Fruit fly (Drosophila melanogaster) whole organism, embryonic: Measurements from ENCODE around the gene CG9747.

Experiments
- ATbp ChIP-seq: fragments of 200-800 bp; sonication (Bioruptor generic); optimal IDR thresholded peaks from 2 replicates; lab custom pipeline; 2017; ENCODE audit warnings: missing biosample characterization, mild to moderate bottlenecking, missing genetic modification characterization, missing genetic modification reagents
- Awh ChIP-seq: fragments of 200-800 bp; sonication (Bioruptor generic); IDR thresholded peaks from 2 replicates; pipeline ENCODE4, ENCODE4 v1.3.6; 2022; ENCODE audit warnings: missing biosample characterization, missing genetic modification characterization
- CG12071 ChIP-seq: fragments of 200-800 bp; sonication (Bioruptor generic); optimal IDR thresholded peaks from 3 replicates; lab custom pipeline; 2018; ENCODE audit warnings: missing biosample characterization, mild to moderate bottlenecking, missing genetic modification characterization
- CG12769 ChIP-seq: fragments of 200-800 bp; sonication (Bioruptor generic); optimal IDR thresholded peaks from 2 replicates; lab custom pipeline; 2019; ENCODE audit warnings: missing biosample characterization, mild to moderate bottlenecking, missing genetic modification characterization, moderate library complexity
- CG13424 ChIP-seq: fragments of 200-800 bp; sonication (Bioruptor generic); optimal IDR thresholded peaks from 2 replicates; lab custom pipeline; 2019; ENCODE audit warnings: missing biosample characterization, mild to moderate bottlenecking, missing genetic modification characterization, moderate library complexity
- CG13894 ChIP-seq: fragments of 200-800 bp; sonication (Bioruptor generic); optimal IDR thresholded peaks from 3 replicates; lab custom pipeline; 2018; ENCODE audit warnings: missing biosample characterization, mild to moderate bottlenecking, missing genetic modification characterization, moderate library complexity
- CG14014 ChIP-seq: fragments of 200-800 bp; sonication (Bioruptor generic); IDR thresholded peaks from 2 replicates; pipeline ENCODE4 v1.3.6; 2022; ENCODE audit warnings: missing biosample characterization, missing genetic modification characterization
- CG15269 ChIP-seq: fragments of 200-800 bp; sonication (Bioruptor generic); optimal IDR thresholded peaks from 2 replicates; lab custom pipeline; 2018; ENCODE audit warnings: missing biosample characterization, mild to moderate bottlenecking, missing genetic modification characterization, moderate library complexity
- CG17829 ChIP-seq: fragments of 200-800 bp; optimal IDR thresholded peaks from 2 replicates; lab custom pipeline; 2019; ENCODE audit warnings: missing biosample characterization, mild to moderate bottlenecking, missing genetic modification characterization, moderate library complexity
- CG1792 ChIP-seq: fragments of 200-800 bp; sonication (Bioruptor generic); optimal IDR thresholded peaks from 2 replicates; lab custom pipeline; 2016; ENCODE audit warnings: missing biosample characterization, missing genetic modification characterization
- CG2120 ChIP-seq: fragments of 200-800 bp; sonication (Bioruptor generic); optimal IDR thresholded peaks from 3 replicates; lab custom pipeline; 2016; ENCODE audit warnings: missing biosample characterization, missing genetic modification characterization
- CG30403 ChIP-seq: fragments of 200-800 bp; sonication (Bioruptor generic); optimal IDR thresholded peaks from 3 replicates; lab custom pipeline; 2016; ENCODE audit warnings: missing biosample characterization, missing genetic modification characterization
- CG31441 ChIP-seq: fragments of 200-800 bp; sonication (Bioruptor generic); IDR thresholded peaks from 2 replicates; pipeline ENCODE4 v1.3.6; 2022; ENCODE audit warnings: missing biosample characterization, missing genetic modification characterization
- CG3726 ChIP-seq: fragments of 200-800 bp; sonication (Bioruptor generic); IDR thresholded peaks from 3 replicates; pipeline ENCODE4, ENCODE4 v1.3.6; 2022; ENCODE audit warnings: missing biosample characterization, missing genetic modification characterization
- CG4404 ChIP-seq: fragments of 200-800 bp; sonication (Bioruptor generic); IDR thresholded peaks from 2 replicates; pipeline ENCODE4 v1.3.6; 2022; ENCODE audit warnings: missing biosample characterization, missing genetic modification characterization
- CG4424 ChIP-seq: fragments of 200-800 bp; sonication (Bioruptor generic); optimal IDR thresholded peaks from 3 replicates; lab custom pipeline; 2016; ENCODE audit warnings: missing biosample characterization, missing genetic modification characterization
- CG8359 ChIP-seq: fragments of 200-800 bp; sonication (Bioruptor generic); optimal IDR thresholded peaks from 2 replicates; lab custom pipeline; 2017; ENCODE audit warnings: missing biosample characterization, mild to moderate bottlenecking, missing genetic modification characterization, borderline replicate concordance
- CG8924 ChIP-seq: fragments of 200-800 bp; optimal IDR thresholded peaks from 3 replicates; lab custom pipeline; 2019; ENCODE audit warnings: missing biosample characterization, mild to moderate bottlenecking, missing genetic modification characterization, moderate library complexity
- D19A ChIP-seq: fragments of 200-800 bp; optimal IDR thresholded peaks from 3 replicates; lab custom pipeline; 2019; ENCODE audit warnings: missing biosample characterization, mild to moderate bottlenecking, missing genetic modification characterization, moderate library complexity
- Deaf1 ChIP-seq: fragments of 200-800 bp; optimal IDR thresholded peaks from 3 replicates; lab custom pipeline; 2019; ENCODE audit warnings: missing biosample characterization, mild to moderate bottlenecking, missing genetic modification characterization, moderate library complexity
- E2f2 ChIP-seq: fragments of 200-800 bp; sonication (Bioruptor generic); IDR thresholded peaks from 2 replicates; pipeline ENCODE4 v1.3.6; 2022; ENCODE audit warnings: missing biosample characterization, missing genetic modification characterization
- Ets97D ChIP-seq: fragments of 200-800 bp; sonication (Bioruptor generic); optimal IDR thresholded peaks from 3 replicates; lab custom pipeline; 2016; ENCODE audit warnings: missing biosample characterization, missing genetic modification characterization
- Hr39 ChIP-seq: fragments of >200 bp; optimal IDR thresholded peaks from 2 replicates; lab custom pipeline; 2017
- Hr78 ChIP-seq, 2 experiments: fragments of 200-800 bp in 1 of 2; fragments of >200 bp in 1 of 2; sonication (Bioruptor generic) in 1 of 2; optimal IDR thresholded peaks; 2 replicates each; lab custom pipeline; 2017 to 2019; ENCODE audit warnings: missing biosample characterization in 2 of 2, missing genetic modification characterization in 2 of 2, mild to moderate bottlenecking in 1 of 2, moderate library complexity in 1 of 2
- NC2α ChIP-seq: fragments of 200-800 bp; sonication (Bioruptor generic); optimal IDR thresholded peaks from 2 replicates; lab custom pipeline; 2016; ENCODE audit warnings: missing biosample characterization, missing genetic modification characterization
- Pdp1 ChIP-seq, 2 experiments: fragments of 200-800 bp; sonication (Bioruptor generic); optimal IDR thresholded peaks; 3 replicates each; lab custom pipeline; 2016; ENCODE audit warnings: missing biosample characterization in 2 of 2, missing genetic modification characterization in 2 of 2, mild to moderate bottlenecking in 1 of 2, moderate library complexity in 1 of 2
- Rfx ChIP-seq: fragments of 200-800 bp; sonication (Bioruptor generic); IDR thresholded peaks from 2 replicates; pipeline ENCODE4 v1.3.6; 2022; ENCODE audit warnings: missing biosample characterization, missing genetic modification characterization
- bab2 ChIP-seq: fragments of 200-800 bp; sonication (Bioruptor generic); optimal IDR thresholded peaks from 2 replicates; lab custom pipeline; 2016; ENCODE audit warnings: missing biosample characterization, missing genetic modification characterization
- chm ChIP-seq: fragments of 200-800 bp; sonication (Bioruptor generic); IDR thresholded peaks from 2 replicates; pipeline ENCODE4 v1.3.6; 2022; ENCODE audit warnings: missing biosample characterization, missing genetic modification characterization
- dm ChIP-seq: fragments of 200-800 bp; sonication (Bioruptor generic); optimal IDR thresholded peaks from 3 replicates; lab custom pipeline; 2016; ENCODE audit warnings: missing biosample characterization, missing genetic modification characterization
- dpn ChIP-seq, 2 experiments: fragments of 200-800 bp; sonication (Bioruptor generic); optimal IDR thresholded peaks; 3 replicates each; lab custom pipeline; 2016; ENCODE audit warnings: missing biosample characterization in 2 of 2, missing genetic modification characterization in 2 of 2
- dysf ChIP-seq: fragments of 200-800 bp; sonication (Bioruptor generic); IDR thresholded peaks from 3 replicates; pipeline ENCODE4 v1.3.6; 2022; ENCODE audit warnings: missing biosample characterization, missing genetic modification characterization
- fd64A ChIP-seq: fragments of 200-800 bp; sonication (Bioruptor generic); optimal IDR thresholded peaks from 3 replicates; lab custom pipeline; 2018; ENCODE audit warnings: missing biosample characterization, mild to moderate bottlenecking, missing genetic modification characterization
- pzg ChIP-seq: fragments of 200-800 bp; sonication (Bioruptor generic); optimal IDR thresholded peaks from 3 replicates; lab custom pipeline; 2018; ENCODE audit warnings: missing biosample characterization, mild to moderate bottlenecking, missing genetic modification characterization, moderate library complexity
- ro ChIP-seq: fragments of 200-800 bp; sonication (Bioruptor generic); IDR thresholded peaks from 2 replicates; pipeline ENCODE4 v1.3.6; 2022; ENCODE audit warnings: missing biosample characterization, missing genetic modification characterization
- ssp ChIP-seq: fragments of 200-800 bp; sonication (Bioruptor generic); IDR thresholded peaks from 2 replicates; pipeline ENCODE4 v1.3.6; 2022; ENCODE audit warnings: missing biosample characterization, missing genetic modification characterization
- sug ChIP-seq: fragments of 200-800 bp; optimal IDR thresholded peaks from 2 replicates; lab custom pipeline; 2019; ENCODE audit warnings: missing biosample characterization, mild to moderate bottlenecking, missing genetic modification characterization, moderate library complexity
- tna ChIP-seq: fragments of 200-800 bp; sonication (Bioruptor generic); IDR thresholded peaks from 2 replicates; pipeline ENCODE4 v1.3.6; 2022; ENCODE audit warnings: missing biosample characterization, missing genetic modification characterization; ENCODE audit not compliant: partially characterized antibody
- vvl ChIP-seq: fragments of 200-800 bp; sonication (Bioruptor generic); IDR thresholded peaks from 2 replicates; pipeline ENCODE4 v1.3.6; 2022; ENCODE audit warnings: missing biosample characterization, missing genetic modification characterization
- zfh2 ChIP-seq: fragments of 200-800 bp; sonication (Bioruptor generic); optimal IDR thresholded peaks from 2 replicates; lab custom pipeline; 2016; ENCODE audit warnings: missing biosample characterization, missing genetic modification characterization

The CG9747 gene

dm6 chr3R:30198793-30199192 is 7.7 kb upstream of the CG9747 start (continued):
- TF ChIP-seq zfh2 (GFP tag; lab: Kevin White, UChicago) (no peak), CG30403 (GFP tag; lab: Kevin White, UChicago) (no peak), CG4424 (GFP tag; lab: Kevin White, UChicago) (no peak), Ets97D (GFP tag; lab: Kevin White, UChicago) (no peak), dpn (GFP tag; optimal IDR thresholded peaks at IDR 0.05; lab: Kevin White, UChicago) (no peak), chm (no peak), E2f2 (GFP tag; lab: Robert Waterston, UW) (0 out of 2 replicates have a peak, but pooled peaks have one; percentile 14), D19A (tag; lab: Kevin White, UChicago) (no peak), CG14014 (GFP tag; lab: Robert Waterston, UW) (peak; percentile 33; the same call in 1 of the 2 replicates), CG15269 (tag; lab: Kevin White, UChicago) (peak; percentile 12), CG13894 (tag; lab: Kevin White, UChicago) (peak; percentile 65), fd64A (no peak), CG17829 (tag; lab: Kevin White, UChicago) (no peak), NC2α (GFP tag; lab: Kevin White, UChicago) (no peak), vvl (no peak), pzg (GFP tag; lab: Kevin White, UChicago) (no peak), dysf (GFP tag; lab: Robert Waterston, UW) (peak; percentile 12; the same call in 1 of the 3 replicates), CG12071 (GFP tag; lab: Kevin White, UChicago) (peak; percentile 43), CG1792 (GFP tag; lab: Kevin White, UChicago) (no peak), CG4404 (GFP tag; lab: Robert Waterston, UW) (no peak)

dm6 chr3R:30197796-30198195 is 6.7 kb upstream of the CG9747 start:
- no peak for TF ChIP-seq tna
- peak in 1 of 2 experiments; percentile 88 for TF ChIP-seq Pdp1 (GFP tag; optimal IDR thresholded peaks at IDR 0.05; lab: Kevin White, UChicago)
- TF ChIP-seq ssp: no peak
- peak; percentile 3 for TF ChIP-seq sug
- TF ChIP-seq CG12769 (tag; lab: Kevin White, UChicago): peak; percentile 68
- TF ChIP-seq Hr78 (GFP tag; optimal IDR thresholded peaks at IDR 0.05; lab: Kevin White, UChicago): peak in 1 of 2 experiments; percentile 97
- peak; percentile 22 for TF ChIP-seq Deaf1 (tag; lab: Kevin White, UChicago)

dm6 chr3R:30196128-30196527 is 5.1 kb upstream of the CG9747 start, which contains the start of gene CG15531:
Gene CG15531, minus strand, starts transcription at chr3R:30196228.
- TF ChIP-seq ATbp (GFP tag; lab: Kevin White, UChicago) (no peak), CG3726 (GFP tag; lab: Robert Waterston, UW) (no peak), CG8924 (no peak), CG31441 (GFP tag; lab: Robert Waterston, UW) (no peak), CG13424 (tag; lab: Kevin White, UChicago) (no peak), ro (GFP tag; lab: Robert Waterston, UW) (no peak), Hr39 (lab: Kevin White, UChicago) (no peak), bab2 (GFP tag; lab: Kevin White, UChicago) (no peak), CG8359 (GFP tag; lab: Kevin White, UChicago) (no peak), dm (GFP tag; lab: Kevin White, UChicago) (no peak), Rfx (GFP tag; lab: Robert Waterston, UW) (no peak), CG2120 (GFP tag; lab: Kevin White, UChicago) (no peak), Awh (no peak)
